Worm (Caenorhabditis elegans) whole organism, early embryonic: ENCODE results near the gene acdh-6.

Source experiments
- B0310.2 ChIP-seq: sonication (generic microtip); optimal IDR thresholded peaks from 2 replicates; lab custom pipeline; 2016; ENCODE audit warnings: mild to moderate bottlenecking, missing genetic modification characterization, missing compliant biosample characterization
- F13C5.2 ChIP-seq: sonication (generic microtip); optimal IDR thresholded peaks from 2 replicates; lab custom pipeline; 2017; ENCODE audit warnings: mild to moderate bottlenecking, missing genetic modification characterization, inconsistent platforms, missing compliant biosample characterization
- aly-1 ChIP-seq: sonication (generic microtip); optimal IDR thresholded peaks from 2 replicates; lab custom pipeline; 2016; ENCODE audit warnings: missing genetic modification characterization, missing compliant biosample characterization
- ama-1 ChIP-seq: fragments of 150-350 bp; optimal IDR thresholded peaks from 2 replicates; lab custom pipeline; 2014
- ceh-13 ChIP-seq: fragments of 200-800 bp; sonication (Bioruptor generic); optimal IDR thresholded peaks from 2 replicates; lab custom pipeline; 2018; ENCODE audit warnings: mild to moderate bottlenecking, missing genetic modification characterization, missing compliant biosample characterization
- ceh-36 ChIP-seq: sonication (generic microtip); optimal IDR thresholded peaks from 2 replicates; lab custom pipeline; 2016; ENCODE audit warnings: missing genetic modification characterization, inconsistent platforms, missing compliant biosample characterization
- ets-7 ChIP-seq: sonication (generic microtip); optimal IDR thresholded peaks from 2 replicates; lab custom pipeline; 2016; ENCODE audit warnings: missing genotype, missing genetic modification characterization, missing compliant biosample characterization
- flt-1 ChIP-seq: fragments of 200-800 bp; sonication (Bioruptor generic); IDR thresholded peaks from 2 replicates; pipeline ENCODE4 v1.3.6; 2022; ENCODE audit warnings: missing genetic modification characterization, missing compliant biosample characterization
- hmbx-1 ChIP-seq: sonication (generic microtip); optimal IDR thresholded peaks from 2 replicates; lab custom pipeline; 2016; ENCODE audit warnings: mild to moderate bottlenecking, missing genetic modification characterization, missing compliant biosample characterization
- hmg-4 ChIP-seq: fragments of 200-800 bp; sonication (Bioruptor generic); optimal IDR thresholded peaks from 2 replicates; lab custom pipeline; 2018; ENCODE audit warnings: mild to moderate bottlenecking, missing genetic modification characterization, missing compliant biosample characterization
- hnd-1 ChIP-seq: sonication (generic microtip); optimal IDR thresholded peaks from 2 replicates; lab custom pipeline; 2016; ENCODE audit warnings: missing genetic modification characterization, missing compliant biosample characterization
- pes-1 ChIP-seq: fragments of 200-800 bp; sonication (Bioruptor generic); IDR thresholded peaks from 2 replicates; pipeline ENCODE4 v1.3.6; 2022; ENCODE audit warnings: missing genetic modification reagents, missing genetic modification characterization, missing compliant biosample characterization
- scrt-1 ChIP-seq: fragments of 200-800 bp; sonication (Bioruptor generic); IDR thresholded peaks from 2 replicates; pipeline ENCODE4 v1.3.6; 2022; ENCODE audit warnings: missing genetic modification characterization, missing compliant biosample characterization
- sea-1 ChIP-seq: fragments of 200-800 bp; sonication (Bioruptor generic); conservative IDR thresholded peaks from 2 replicates; pipeline ENCODE4 v1.3.6; 2022; ENCODE audit warnings: missing genetic modification characterization, missing compliant biosample characterization
- tbx-11 ChIP-seq: fragments of 200-800 bp; sonication (Bioruptor generic); IDR thresholded peaks from 2 replicates; pipeline ENCODE4 v1.3.6; 2022; ENCODE audit warnings: missing genetic modification characterization, missing compliant biosample characterization
- tbx-37 ChIP-seq: fragments of 200-800 bp; sonication (Bioruptor generic); conservative IDR thresholded peaks from 2 replicates; pipeline ENCODE4 v1.3.6; 2022; ENCODE audit warnings: missing genetic modification reagents, missing genetic modification characterization, missing compliant biosample characterization
- tra-4 ChIP-seq: sonication (generic microtip); optimal IDR thresholded peaks from 2 replicates; lab custom pipeline; 2017; ENCODE audit warnings: missing genetic modification characterization, missing compliant biosample characterization

Gene acdh-6

ce11 chrIII:8602148-8602547 lies 41.2 kb downstream of the acdh-6 start:
- no peak for TF ChIP-seq hmg-4 (GFP tag; lab: Kevin White, UChicago)
- no peak for TF ChIP-seq B0310.2 (tag; lab: Kevin White, UChicago)
- no peak for TF ChIP-seq ceh-13
- TF ChIP-seq tbx-11 (GFP tag; lab: Robert Waterston, UW) = no peak
- no peak for TF ChIP-seq hnd-1 (tag; lab: Kevin White, UChicago)
- TF ChIP-seq tra-4 = no peak
- no peak for TF ChIP-seq sea-1 (GFP tag; lab: Robert Waterston, UW)
- TF ChIP-seq ets-7 = no peak
- TF ChIP-seq pes-1 = no peak

ce11 chrIII:8605532-8605931 lies 44.6 kb downstream of the acdh-6 start, which contains the start of gene C06E1.1:
Gene C06E1.1 (plus strand): TSS chrIII:8605832.
- TF ChIP-seq hmbx-1 (no peak), tbx-11 (GFP tag; lab: Robert Waterston, UW) (no peak), scrt-1 (GFP tag; lab: Robert Waterston, UW) (no peak), hnd-1 (tag; lab: Kevin White, UChicago) (no peak), ets-7 (no peak), B0310.2 (tag; lab: Kevin White, UChicago) (no peak), pes-1 (no peak), aly-1 (no peak), sea-1 (GFP tag; lab: Robert Waterston, UW) (no peak), F13C5.2 (tag; lab: Kevin White, UChicago) (no peak)

ce11 chrIII:8609683-8610082 lies 48.7 kb downstream of the acdh-6 start, which contains the start of gene C06E1.9:
Gene C06E1.9 (minus strand): TSS chrIII:8609783.
- TF ChIP-seq ceh-36 (tag; lab: Kevin White, UChicago) = no peak
- TF ChIP-seq ama-1 (lab: Kevin White, UChicago) = no peak
- TF ChIP-seq sea-1 (GFP tag; lab: Robert Waterston, UW) = no peak
- no peak for TF ChIP-seq F13C5.2 (tag; lab: Kevin White, UChicago)
- TF ChIP-seq pes-1 = no peak
- TF ChIP-seq aly-1 = no peak
- TF ChIP-seq flt-1 (GFP tag; lab: Robert Waterston, UW) = no peak
- no peak for TF ChIP-seq tbx-37
- no peak for TF ChIP-seq tra-4
- TF ChIP-seq scrt-1 (GFP tag; lab: Robert Waterston, UW) = no peak
- no peak for TF ChIP-seq hmbx-1
- no peak for TF ChIP-seq B0310.2 (tag; lab: Kevin White, UChicago)
- no peak for TF ChIP-seq hmg-4 (GFP tag; lab: Kevin White, UChicago)
- TF ChIP-seq tbx-11 (GFP tag; lab: Robert Waterston, UW) = no peak
- no peak for TF ChIP-seq hnd-1 (tag; lab: Kevin White, UChicago)
- no peak for TF ChIP-seq ets-7
- no peak for TF ChIP-seq ceh-13

- no peak for TF ChIP-seq flt-1 (GFP tag; lab: Robert Waterston, UW)
- TF ChIP-seq ceh-13 = no peak
- TF ChIP-seq tra-4 = no peak
- no peak for TF ChIP-seq aly-1
- TF ChIP-seq hnd-1 (tag; lab: Kevin White, UChicago) = no peak
- no peak for TF ChIP-seq F13C5.2 (tag; lab: Kevin White, UChicago)
- TF ChIP-seq hmg-4 (GFP tag; lab: Kevin White, UChicago) = no peak
- no peak for TF ChIP-seq tbx-11 (GFP tag; lab: Robert Waterston, UW)
Measured at ce11 chrIII:8611282-8611681, 50.3 kb downstream of the acdh-6 start.
